Worm (Caenorhabditis elegans): ENCODE results near the gene F35H10.6.

F35H10.6 gene

ce11 chrIV:8252856-8253255 lies 46.9 kb upstream of the F35H10.6 start (continued):
- TF ChIP-seq ztf-18 (tag; optimal IDR thresholded peaks at IDR 0.05), result peak; percentile 80
- TF ChIP-seq rec-8 (tag; optimal IDR thresholded peaks at IDR 0.05), result peak; percentile 92 to 96
- TF ChIP-seq snpc-4 (GFP tag; optimal IDR thresholded peaks at IDR 0.05), result peak; percentile 82
- TF ChIP-seq snpc-4 (tag; optimal IDR thresholded peaks at IDR 0.05), result peak; percentile 37 to 82 (median 66)
- TF ChIP-seq tbp1 (GFP tag; optimal IDR thresholded peaks at IDR 0.05), result peak; percentile 100
- TF ChIP-seq madf-10 (tag; optimal IDR thresholded peaks at IDR 0.05), result peak; percentile 85
- peak; percentile 29; the same call in 1 of the 2 replicates for TF ChIP-seq C06A6.2 (GFP tag; conservative IDR thresholded peaks at IDR 0.05)
- TF ChIP-seq unc-130 (GFP tag; optimal IDR thresholded peaks at IDR 0.05), result peak; percentile 77
- TF ChIP-seq ama-1 (optimal IDR thresholded peaks at IDR 0.05), result no peak
- peak; percentile 69 to 96 for TF ChIP-seq ama-1 (GFP tag; optimal IDR thresholded peaks at IDR 0.05)
- peak; percentile 97 for TF ChIP-seq lin-26 (GFP tag; IDR thresholded peaks at IDR 0.05)
- peak in 1 of 3 experiments; percentile 75 for TF ChIP-seq lin-35 (GFP tag; optimal IDR thresholded peaks at IDR 0.05)
- TF ChIP-seq nfya-1 (tag; optimal IDR thresholded peaks at IDR 0.05; ENCODE audit: borderline replicate concordance, insufficient read depth), result no peak
- peak; percentile 68 for TF ChIP-seq ztf-22 (GFP tag; optimal IDR thresholded peaks at IDR 0.05)
- TF ChIP-seq rpc-1 (optimal IDR thresholded peaks at IDR 0.05), result peak; percentile 94
- TF ChIP-seq rpc-1 (tag; optimal IDR thresholded peaks at IDR 0.05), result peak; percentile 99
- TF ChIP-seq cebp-1 (GFP tag; IDR thresholded peaks at IDR 0.05), result no peak
- TF ChIP-seq cebp-1 (tag; optimal IDR thresholded peaks at IDR 0.05), result peak; percentile 80
- 0 out of 2 replicates have a peak, but pooled peaks have one; percentile 51 for TF ChIP-seq nhr-120 (GFP tag; IDR thresholded peaks at IDR 0.05)
- peak; percentile 69 for TF ChIP-seq tlf-1 (GFP tag; optimal IDR thresholded peaks at IDR 0.05)
- no peak for TF ChIP-seq F55B11.4 (tag; optimal IDR thresholded peaks at IDR 0.05; ENCODE audit: borderline replicate concordance, insufficient read depth)
- peak; percentile 67; the same call in 1 of the 2 replicates for TF ChIP-seq Y56A3A.18 (GFP tag; IDR thresholded peaks at IDR 0.05)
- no peak for TF ChIP-seq unc-62 (GFP tag; optimal IDR thresholded peaks at IDR 0.05)
- TF ChIP-seq C17E4.6 (GFP tag; IDR thresholded peaks at IDR 0.05), result 0 out of 2 replicates have a peak, but pooled peaks have one; percentile 50
- no peak for TF ChIP-seq chd-7 (tag; optimal IDR thresholded peaks at IDR 0.05)
- peak; percentile 78 for TF ChIP-seq ZK185.1 (tag; optimal IDR thresholded peaks at IDR 0.05; ENCODE audit: poor library complexity, severe bottlenecking)
- peak; percentile 62 for TF ChIP-seq nhr-179 (tag; optimal IDR thresholded peaks at IDR 0.05)
- TF ChIP-seq attf-5 (GFP tag; optimal IDR thresholded peaks at IDR 0.05), result peak; percentile 75
- TF ChIP-seq akir-1 (GFP tag; optimal IDR thresholded peaks at IDR 0.05), result peak; percentile 19
- TF ChIP-seq egrh-3 (GFP tag; IDR thresholded peaks at IDR 0.05), result 0 out of 2 replicates have a peak, but pooled peaks have one; percentile 32
- peak; percentile 91 for TF ChIP-seq mxl-1 (tag; optimal IDR thresholded peaks at IDR 0.05)
- TF ChIP-seq hrde-1 (tag; optimal IDR thresholded peaks at IDR 0.05; ENCODE audit: borderline replicate concordance), result peak; percentile 83
- TF ChIP-seq repo-1 (tag; optimal IDR thresholded peaks at IDR 0.05), result peak; percentile 77
- TF ChIP-seq lag-1 (GFP tag; IDR thresholded peaks at IDR 0.05), result no peak
- TF ChIP-seq hmg-20 (GFP tag; IDR thresholded peaks at IDR 0.05), result no peak; the same call in 1 of the 2 replicates
- TF ChIP-seq B0261.1 (tag; optimal IDR thresholded peaks at IDR 0.05), result peak; percentile 91
- no peak for TF ChIP-seq sea-2 (GFP tag; IDR thresholded peaks at IDR 0.05)
- peak; percentile 60 for TF ChIP-seq lsl-1 (GFP tag; optimal IDR thresholded peaks at IDR 0.05)
- TF ChIP-seq dox-1 (GFP tag; IDR thresholded peaks at IDR 0.05), result no peak; the same call in 1 of the 2 replicates
- peak; percentile 89 for TF ChIP-seq snpc-1.3 (tag; optimal IDR thresholded peaks at IDR 0.05; ENCODE audit: insufficient read depth)
- peak; percentile 56; the same call in 1 of the 2 replicates for TF ChIP-seq ekl-4 (GFP tag; IDR thresholded peaks at IDR 0.05)
- peak; percentile 61; the same call in 1 of the 2 replicates for TF ChIP-seq ceh-91 (GFP tag; IDR thresholded peaks at IDR 0.05)
- peak; percentile 75 for TF ChIP-seq ceh-79 (tag; optimal IDR thresholded peaks at IDR 0.05)
- no peak; the same call in 1 of the 2 replicates for TF ChIP-seq aptf-3 (GFP tag; IDR thresholded peaks at IDR 0.05)
- peak; percentile 67; the same call in 1 of the 2 replicates for TF ChIP-seq ztf-28 (GFP tag; IDR thresholded peaks at IDR 0.05)
- peak; percentile 68 for TF ChIP-seq somi-1 (GFP tag; optimal IDR thresholded peaks at IDR 0.05)
- no peak for TF ChIP-seq egl-18 (GFP tag; IDR thresholded peaks at IDR 0.05)
- TF ChIP-seq Y53G8AR.9 (GFP tag; conservative IDR thresholded peaks at IDR 0.05), result 0 out of 2 replicates have a peak, but pooled peaks have one; percentile 35

Data from whole organism, young adult.